Fruit fly (Drosophila melanogaster) Kc167 (cell line): ENCODE results near the gene O-fut2.

ENCODE experiments used
- Myc ChIP-seq: fragments of >200 bp; optimal IDR thresholded peaks from 2 replicates; lab custom pipeline; 2017; ENCODE audit warnings: missing external identifiers
- Sin3A ChIP-seq: fragments of >200 bp; optimal IDR thresholded peaks from 2 replicates; lab custom pipeline; 2018; ENCODE audit warnings: missing external identifiers
- h ChIP-seq: fragments of >200 bp; optimal IDR thresholded peaks from 3 replicates; lab custom pipeline; 2018; ENCODE audit warnings: missing external identifiers
- insv ChIP-seq: fragments of >200 bp; optimal IDR thresholded peaks from 3 replicates; lab custom pipeline; 2018; ENCODE audit warnings: missing external identifiers
- psq ChIP-seq: fragments of >200 bp; optimal IDR thresholded peaks from 2 replicates; lab custom pipeline; 2017; ENCODE audit warnings: missing external identifiers
- ttk ChIP-seq: sonication (Bioruptor generic); optimal IDR thresholded peaks from 2 replicates; lab custom pipeline; 2017; ENCODE audit warnings: missing external identifiers

DNA sequence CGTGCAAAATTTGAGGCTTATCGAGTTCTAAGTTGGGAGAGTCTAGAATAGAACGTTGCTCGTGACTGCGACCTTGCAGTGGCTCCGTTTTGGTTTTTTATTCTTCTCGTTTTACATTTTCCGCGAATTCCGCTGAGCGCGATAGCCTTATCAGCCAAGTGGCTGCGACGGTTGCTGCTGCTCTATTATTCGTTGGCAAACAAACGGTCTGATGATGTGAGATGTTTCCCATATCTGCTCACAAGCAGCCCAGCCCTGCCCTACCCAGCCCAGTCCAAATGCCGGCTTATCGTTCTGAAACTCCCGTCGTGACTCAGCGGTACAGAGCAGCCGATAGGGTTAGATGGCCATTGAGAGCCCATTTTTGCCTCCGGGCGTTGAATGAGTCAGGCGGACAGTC, 14.6 kb upstream of the O-fut2 start:
- TF ChIP-seq h: no peak
- TF ChIP-seq psq: no peak
- TF ChIP-seq Sin3A (lab: Kevin White, UChicago): no peak
- TF ChIP-seq insv (lab: Kevin White, UChicago): no peak
- no peak for TF ChIP-seq ttk (lab: Kevin White, UChicago)
- TF ChIP-seq Myc (lab: Kevin White, UChicago): no peak
